Worm (Caenorhabditis elegans) whole organism, late embryonic: ENCODE measurements around the gene frpr-3.

ENCODE experiments used
- C38D4.7 ChIP-seq: fragments of 200-800 bp; sonication (Bioruptor generic); optimal IDR thresholded peaks from 2 replicates; lab custom pipeline; 2018; ENCODE audit warnings: mild to moderate bottlenecking, missing genetic modification characterization, moderate library complexity, missing compliant biosample characterization
- F13H6.1 ChIP-seq: sonication (generic microtip); optimal IDR thresholded peaks from 2 replicates; lab custom pipeline; 2016; ENCODE audit warnings: missing genetic modification characterization, missing compliant biosample characterization
- K02D7.2 ChIP-seq: sonication (generic microtip); optimal IDR thresholded peaks from 2 replicates; lab custom pipeline; 2017; ENCODE audit warnings: mild to moderate bottlenecking, missing genetic modification characterization, missing compliant biosample characterization
- K09A11.1 ChIP-seq: sonication (generic microtip); optimal IDR thresholded peaks from 2 replicates; lab custom pipeline; 2017; ENCODE audit warnings: antibody characterized with exemption, mild to moderate bottlenecking, missing genetic modification characterization, missing compliant biosample characterization; ENCODE audit not compliant: insufficient read depth
- T23F11.4 ChIP-seq: fragments of 200-800 bp; sonication (Bioruptor generic); optimal IDR thresholded peaks from 2 replicates; lab custom pipeline; 2018; ENCODE audit warnings: mild to moderate bottlenecking, missing genetic modification characterization, missing compliant biosample characterization
- Y22D7AL.16 ChIP-seq: sonication (generic microtip); optimal IDR thresholded peaks from 2 replicates; lab custom pipeline; 2016; ENCODE audit warnings: missing genetic modification characterization, missing compliant biosample characterization
- ama-1 ChIP-seq: fragments of 150-350 bp; optimal IDR thresholded peaks from 2 replicates; lab custom pipeline; 2014
- ceh-2 ChIP-seq: sonication (generic microtip); optimal IDR thresholded peaks from 2 replicates; lab custom pipeline; 2016; ENCODE audit warnings: missing genotype, missing genetic modification characterization, missing compliant biosample characterization
- ceh-22 ChIP-seq: sonication (generic microtip); optimal IDR thresholded peaks from 2 replicates; lab custom pipeline; 2017; ENCODE audit warnings: missing biosample characterization, missing genetic modification characterization
- ceh-30 ChIP-seq: fragments of 150-350 bp; optimal IDR thresholded peaks from 2 replicates; lab custom pipeline; 2014; ENCODE audit warnings: missing biosample characterization, missing genetic modification characterization
- ceh-45 ChIP-seq: fragments of 200-800 bp; sonication (Bioruptor generic); IDR thresholded peaks from 2 replicates; pipeline ENCODE4 v1.3.6; 2022; ENCODE audit warnings: missing genetic modification reagents, missing genetic modification characterization, missing compliant biosample characterization
- ceh-48 ChIP-seq: sonication (generic microtip); optimal IDR thresholded peaks from 2 replicates; lab custom pipeline; 2016; ENCODE audit warnings: missing genetic modification characterization, inconsistent platforms, missing compliant biosample characterization
- ceh-9 ChIP-seq: sonication (generic microtip); optimal IDR thresholded peaks from 2 replicates; lab custom pipeline; 2016; ENCODE audit warnings: mild to moderate bottlenecking, missing genetic modification characterization, inconsistent platforms, missing compliant biosample characterization
- dmd-4 ChIP-seq: sonication (generic microtip); optimal IDR thresholded peaks from 2 replicates; lab custom pipeline; 2016; ENCODE audit warnings: borderline replicate concordance, missing genetic modification characterization, missing compliant biosample characterization
- dve-1 ChIP-seq: sonication (generic microtip); optimal IDR thresholded peaks from 2 replicates; lab custom pipeline; 2017; ENCODE audit warnings: antibody characterized with exemption, mild to moderate bottlenecking, missing genetic modification characterization, missing compliant biosample characterization
- elt-2 ChIP-seq: sonication (generic microtip); optimal IDR thresholded peaks from 2 replicates; lab custom pipeline; 2016; ENCODE audit warnings: missing genetic modification reagents, missing genetic modification characterization, missing compliant biosample characterization
- ets-4 ChIP-seq: sonication (generic microtip); optimal IDR thresholded peaks from 2 replicates; lab custom pipeline; 2016; ENCODE audit warnings: missing genetic modification characterization, missing compliant biosample characterization
- eyg-1 ChIP-seq: sonication (generic microtip); optimal IDR thresholded peaks from 2 replicates; lab custom pipeline; 2016; ENCODE audit warnings: missing genotype, missing genetic modification characterization, missing compliant biosample characterization
- fkh-10 ChIP-seq: fragments of 150-350 bp; optimal IDR thresholded peaks from 2 replicates; lab custom pipeline; 2014; ENCODE audit warnings: missing biosample characterization, missing genetic modification reagents, missing genetic modification characterization
- fkh-6 ChIP-seq: sonication (generic microtip); optimal IDR thresholded peaks from 2 replicates; lab custom pipeline; 2016; ENCODE audit warnings: missing genetic modification characterization, missing compliant biosample characterization
- hlh-13 ChIP-seq: fragments of 200-800 bp; sonication (Bioruptor generic); optimal IDR thresholded peaks from 2 replicates; lab custom pipeline; 2018; ENCODE audit warnings: mild to moderate bottlenecking, missing genetic modification characterization, missing compliant biosample characterization
- hlh-15 ChIP-seq: sonication (generic microtip); optimal IDR thresholded peaks from 2 replicates; lab custom pipeline; 2016; ENCODE audit warnings: missing genetic modification characterization, missing compliant biosample characterization
- hlh-6 ChIP-seq: sonication (generic microtip); optimal IDR thresholded peaks from 2 replicates; lab custom pipeline; 2016; ENCODE audit warnings: missing genotype, missing genetic modification characterization, missing compliant biosample characterization
- hlh-8 ChIP-seq: sonication (generic microtip); optimal IDR thresholded peaks from 2 replicates; lab custom pipeline; 2016; ENCODE audit warnings: missing genotype, missing genetic modification characterization, missing compliant biosample characterization
- mec-3 ChIP-seq: sonication (generic microtip); optimal IDR thresholded peaks from 2 replicates; lab custom pipeline; 2016; ENCODE audit warnings: borderline replicate concordance, missing genetic modification characterization, missing compliant biosample characterization
- nfya-1 ChIP-seq: sonication (generic microtip); optimal IDR thresholded peaks from 2 replicates; lab custom pipeline; 2017; ENCODE audit warnings: missing genetic modification characterization, mild to moderate bottlenecking, missing compliant biosample characterization, antibody characterized with exemption, moderate library complexity
- nhr-11 ChIP-seq: fragments of 150-350 bp; optimal IDR thresholded peaks from 2 replicates; lab custom pipeline; 2014; ENCODE audit warnings: missing biosample characterization, missing genetic modification characterization
- nhr-232 ChIP-seq: sonication (generic microtip); optimal IDR thresholded peaks from 2 replicates; lab custom pipeline; 2016; ENCODE audit warnings: missing genetic modification characterization, missing compliant biosample characterization
- pha-4 ChIP-seq: fragments of 150-350 bp; optimal IDR thresholded peaks from 2 replicates; lab custom pipeline; 2018; ENCODE audit warnings: missing biosample characterization, missing genetic modification reagents, missing genetic modification characterization
- pqm-1 ChIP-seq: sonication (generic microtip); optimal IDR thresholded peaks from 2 replicates; lab custom pipeline; 2016; ENCODE audit warnings: missing genetic modification characterization, missing compliant biosample characterization
- pros-1 ChIP-seq: fragments of 150-350 bp; optimal IDR thresholded peaks from 2 replicates; lab custom pipeline; 2014; ENCODE audit warnings: missing biosample characterization, missing genetic modification reagents, missing genetic modification characterization
- sox-4 ChIP-seq: sonication (generic microtip); optimal IDR thresholded peaks from 2 replicates; lab custom pipeline; 2017; ENCODE audit warnings: mild to moderate bottlenecking, missing genetic modification characterization, inconsistent platforms, missing compliant biosample characterization
- syd-9 ChIP-seq: sonication (generic microtip); optimal IDR thresholded peaks from 2 replicates; lab custom pipeline; 2016; ENCODE audit warnings: mild to moderate bottlenecking, missing genetic modification characterization, moderate library complexity, missing compliant biosample characterization
- tbx-7 ChIP-seq: sonication (generic microtip); optimal IDR thresholded peaks from 2 replicates; lab custom pipeline; 2016; ENCODE audit warnings: missing genotype, missing genetic modification characterization, missing compliant biosample characterization
- ttx-3 ChIP-seq: sonication (generic microtip); optimal IDR thresholded peaks from 2 replicates; lab custom pipeline; 2016; ENCODE audit warnings: missing genetic modification reagents, missing genetic modification characterization, missing compliant biosample characterization
- unc-3 ChIP-seq, 2 experiments: fragments of 200-800 bp in 1 of 2; sonication (Bioruptor generic) in 1 of 2; sonication (generic microtip) in 1 of 2; conservative IDR thresholded peaks in 1 of 2; optimal IDR thresholded peaks in 1 of 2; 2 replicates each; pipeline versions ENCODE4 v1.3.6 to Lab custom; 2016 to 2022; ENCODE audit warnings: missing compliant biosample characterization in 2 of 2, missing genetic modification characterization in 2 of 2, missing genetic modification reagents in 1 of 2
- unc-55 ChIP-seq: sonication (generic microtip); optimal IDR thresholded peaks from 2 replicates; lab custom pipeline; 2017; ENCODE audit warnings: missing biosample characterization, missing genetic modification reagents, missing genetic modification characterization
- zip-5 ChIP-seq: sonication (generic microtip); optimal IDR thresholded peaks from 2 replicates; lab custom pipeline; 2016; ENCODE audit warnings: missing genetic modification characterization, missing compliant biosample characterization
- ztf-16 ChIP-seq: sonication (generic microtip); optimal IDR thresholded peaks from 2 replicates; lab custom pipeline; 2017; ENCODE audit warnings: missing genetic modification characterization, missing compliant biosample characterization

Gene frpr-3

ce11 chrV:7728003-7728678, 42.9 kb upstream of the frpr-3 start (continued):
- TF ChIP-seq mec-3 (tag; lab: Kevin White, UChicago): no peak
- TF ChIP-seq ceh-22: no peak
- no peak for TF ChIP-seq pqm-1 (tag; lab: Kevin White, UChicago)
- no peak for TF ChIP-seq tbx-7
- peak; percentile 31 for TF ChIP-seq hlh-8 (tag; lab: Kevin White, UChicago)
- TF ChIP-seq hlh-6 (tag; lab: Kevin White, UChicago): no peak
- TF ChIP-seq hlh-15 (tag; lab: Kevin White, UChicago): no peak
- no peak for TF ChIP-seq nhr-11 (tag; lab: Kevin White, UChicago)
- TF ChIP-seq ceh-9 (tag; lab: Kevin White, UChicago): no peak
- TF ChIP-seq zip-5 (tag; lab: Kevin White, UChicago): no peak
- TF ChIP-seq ceh-2 (tag; lab: Kevin White, UChicago): peak; percentile 0
- no peak for TF ChIP-seq ztf-16 (tag; lab: Kevin White, UChicago)
- TF ChIP-seq syd-9 (tag; lab: Kevin White, UChicago): peak; percentile 58
- TF ChIP-seq hlh-13 (GFP tag; lab: Kevin White, UChicago): peak; percentile 29
- TF ChIP-seq ama-1: no peak
- no peak for TF ChIP-seq F13H6.1 (tag; lab: Kevin White, UChicago)
- peak; percentile 63 for TF ChIP-seq ceh-48 (tag; lab: Kevin White, UChicago)
- no peak for TF ChIP-seq fkh-6
- no peak for TF ChIP-seq C38D4.7 (GFP tag; lab: Kevin White, UChicago)
- TF ChIP-seq K09A11.1 (tag; lab: Kevin White, UChicago): no peak
- no peak for TF ChIP-seq ttx-3 (tag; lab: Kevin White, UChicago)
- peak; percentile 17 for TF ChIP-seq dmd-4 (tag; lab: Kevin White, UChicago)
- no peak for TF ChIP-seq pha-4 (tag; lab: Kevin White, UChicago)
- TF ChIP-seq sox-4 (tag; lab: Kevin White, UChicago): no peak

ce11 chrV:7728679-7729027, 42.4 kb upstream of the frpr-3 start, which contains the start of gene Y97E10C.1:
Y97E10C.1 (plus strand) TSS chrV:7728879.
- TF ChIP-seq ceh-45 (GFP tag; lab: Robert Waterston, UW): no peak
- TF ChIP-seq nhr-232 (tag; lab: Kevin White, UChicago): no peak
- TF ChIP-seq syd-9 (tag; lab: Kevin White, UChicago): no peak
- TF ChIP-seq ets-4 (tag; lab: Kevin White, UChicago): no peak
- TF ChIP-seq Y22D7AL.16 (tag; lab: Kevin White, UChicago): no peak
- TF ChIP-seq fkh-10: no peak
- no peak for TF ChIP-seq unc-3 (GFP tag; conservative IDR thresholded peaks at IDR 0.05; lab: Robert Waterston, UW)
- no peak for TF ChIP-seq unc-3 (tag; optimal IDR thresholded peaks at IDR 0.05; lab: Kevin White, UChicago)
- no peak for TF ChIP-seq unc-55 (GFP tag; lab: Kevin White, UChicago)
- TF ChIP-seq ceh-48 (tag; lab: Kevin White, UChicago): no peak
- TF ChIP-seq sox-4 (tag; lab: Kevin White, UChicago): no peak
- TF ChIP-seq hlh-15 (tag; lab: Kevin White, UChicago): no peak
- TF ChIP-seq fkh-6: no peak
- no peak for TF ChIP-seq K09A11.1 (tag; lab: Kevin White, UChicago)
- TF ChIP-seq zip-5 (tag; lab: Kevin White, UChicago): no peak
- no peak for TF ChIP-seq eyg-1 (tag; lab: Kevin White, UChicago)

ce11 chrV:7730488-7730887, 40.6 kb upstream of the frpr-3 start:
- peak; percentile 3 for TF ChIP-seq nfya-1 (tag; lab: Kevin White, UChicago)
- peak; percentile 5 for TF ChIP-seq elt-2 (tag; lab: Kevin White, UChicago)
- TF ChIP-seq nhr-232 (tag; lab: Kevin White, UChicago): no peak
- no peak for TF ChIP-seq pros-1
- peak; percentile 7 for TF ChIP-seq K02D7.2 (tag; lab: Kevin White, UChicago)
- TF ChIP-seq ceh-30 (tag; lab: Kevin White, UChicago): no peak
- no peak for TF ChIP-seq sox-4 (tag; lab: Kevin White, UChicago)
- TF ChIP-seq T23F11.4 (GFP tag; lab: Kevin White, UChicago): peak; percentile 8
- peak; percentile 15 for TF ChIP-seq dve-1
